Worm (Caenorhabditis elegans) whole organism, L1 larva: ENCODE measurements around the gene R12B2.13.

Experiments
- F16B12.6 ChIP-seq: fragments of 150-350 bp; optimal IDR thresholded peaks from 2 replicates; lab custom pipeline; 2014; ENCODE audit warnings: missing biosample characterization, missing genetic modification characterization
- Y116A8C.19 ChIP-seq: sonication (generic microtip); optimal IDR thresholded peaks from 2 replicates; lab custom pipeline; 2016; ENCODE audit warnings: missing compliant biosample characterization, missing genetic modification characterization, borderline replicate concordance
- aha-1 ChIP-seq: fragments of 150-350 bp; optimal IDR thresholded peaks from 2 replicates; lab custom pipeline; 2014; ENCODE audit warnings: missing biosample characterization, missing genetic modification characterization
- alr-1 ChIP-seq: fragments of 200-800 bp; sonication (Bioruptor generic); optimal IDR thresholded peaks from 2 replicates; lab custom pipeline; 2018; ENCODE audit warnings: borderline replicate concordance, mild to moderate bottlenecking, missing genetic modification characterization, missing compliant biosample characterization
- aly-2 ChIP-seq: fragments of 150-350 bp; optimal IDR thresholded peaks from 2 replicates; lab custom pipeline; 2014; ENCODE audit warnings: missing biosample characterization, missing genetic modification characterization
- ama-1 ChIP-seq: fragments of 150-350 bp; optimal IDR thresholded peaks from 2 replicates; lab custom pipeline; 2014
- ceh-63 ChIP-seq: fragments of 200-800 bp; sonication (Bioruptor generic); optimal IDR thresholded peaks from 2 replicates; lab custom pipeline; 2018; ENCODE audit warnings: mild to moderate bottlenecking, missing genetic modification characterization, missing compliant biosample characterization
- ceh-82 ChIP-seq, 3 experiments: fragments of 150-350 bp in 1 of 3; sonication (generic microtip) in 2 of 3; optimal IDR thresholded peaks; 2 replicates each; lab custom pipeline; 2014 to 2017; ENCODE audit warnings: missing biosample characterization in 3 of 3, missing genetic modification characterization in 3 of 3
- ceh-88 ChIP-seq: fragments of 200-800 bp; sonication (Bioruptor generic); IDR thresholded peaks from 2 replicates; pipeline ENCODE4 v1.3.6; 2022; ENCODE audit warnings: missing genetic modification characterization, missing compliant biosample characterization
- ces-1 ChIP-seq: fragments of 150-350 bp; optimal IDR thresholded peaks from 2 replicates; lab custom pipeline; 2014; ENCODE audit warnings: missing biosample characterization, missing genetic modification reagents, missing genetic modification characterization
- dpl-1 ChIP-seq, 3 experiments: fragments of 150-350 bp in 2 of 3; sonication (generic microtip) in 1 of 3; optimal IDR thresholded peaks; 2 replicates each; lab custom pipeline; 2014 to 2017; ENCODE audit warnings: missing biosample characterization in 3 of 3, missing genetic modification characterization in 3 of 3, missing genetic modification reagents in 3 of 3
- dsc-1 ChIP-seq: sonication (generic microtip); optimal IDR thresholded peaks from 2 replicates; lab custom pipeline; 2016; ENCODE audit warnings: mild to moderate bottlenecking, missing genetic modification characterization, missing compliant biosample characterization
- egl-13 ChIP-seq: sonication (generic microtip); optimal IDR thresholded peaks from 2 replicates; lab custom pipeline; 2016; ENCODE audit warnings: missing genotype, missing genetic modification reagents, missing genetic modification characterization, missing compliant biosample characterization
- egl-27 ChIP-seq, 2 experiments: fragments of 150-350 bp in 1 of 2; sonication (generic microtip); optimal IDR thresholded peaks; 3 replicates each; lab custom pipeline; 2017 to 2018; ENCODE audit warnings: missing biosample characterization in 2 of 2, missing genetic modification characterization in 2 of 2, missing genetic modification reagents in 2 of 2
- elt-2 ChIP-seq: sonication (generic microtip); optimal IDR thresholded peaks from 2 replicates; lab custom pipeline; 2016; ENCODE audit warnings: missing genetic modification characterization, mild to moderate bottlenecking, inconsistent platforms, missing compliant biosample characterization, missing genetic modification reagents
- fkh-4 ChIP-seq: sonication (generic microtip); optimal IDR thresholded peaks from 2 replicates; lab custom pipeline; 2016; ENCODE audit warnings: missing compliant biosample characterization, missing genetic modification characterization, borderline replicate concordance
- grh-1 ChIP-seq: fragments of 200-800 bp; sonication (Bioruptor generic); IDR thresholded peaks from 2 replicates; pipeline ENCODE4 v1.3.6; 2022; ENCODE audit warnings: missing genetic modification reagents, missing genetic modification characterization, missing compliant biosample characterization
- hlh-17 ChIP-seq: fragments of 200-800 bp; sonication (Bioruptor generic); optimal IDR thresholded peaks from 2 replicates; lab custom pipeline; 2018; ENCODE audit warnings: missing genetic modification characterization, mild to moderate bottlenecking, missing compliant biosample characterization, moderate library complexity, borderline replicate concordance
- hlh-4 ChIP-seq: sonication (generic microtip); optimal IDR thresholded peaks from 2 replicates; lab custom pipeline; 2016; ENCODE audit warnings: mild to moderate bottlenecking, missing genetic modification characterization, missing compliant biosample characterization
- isw-1 ChIP-seq: fragments of 200-800 bp; sonication (Bioruptor generic); IDR thresholded peaks from 2 replicates; pipeline ENCODE4 v1.3.6; 2022; ENCODE audit warnings: missing genetic modification characterization, missing compliant biosample characterization
- lin-13 ChIP-seq: fragments of 150-350 bp; optimal IDR thresholded peaks from 2 replicates; lab custom pipeline; 2014; ENCODE audit warnings: missing biosample characterization, missing genetic modification reagents, missing genetic modification characterization
- lin-14 ChIP-seq: fragments of 200-800 bp; sonication (Bioruptor generic); optimal IDR thresholded peaks from 2 replicates; lab custom pipeline; 2018; ENCODE audit warnings: mild to moderate bottlenecking, missing genetic modification characterization, moderate library complexity, missing compliant biosample characterization
- lin-15B ChIP-seq: fragments of 150-350 bp; sonication (generic microtip); optimal IDR thresholded peaks from 3 replicates; lab custom pipeline; 2014; ENCODE audit warnings: missing biosample characterization, missing genetic modification characterization
- lir-3 ChIP-seq: sonication (generic microtip); optimal IDR thresholded peaks from 2 replicates; lab custom pipeline; 2016; ENCODE audit warnings: mild to moderate bottlenecking, missing genetic modification characterization, moderate library complexity, missing compliant biosample characterization; ENCODE audit not compliant: poor library complexity
- lsy-2 ChIP-seq, 2 experiments: fragments of 150-350 bp; optimal IDR thresholded peaks; 2 replicates each; lab custom pipeline; 2014; ENCODE audit warnings: missing biosample characterization in 2 of 2, missing genetic modification characterization in 2 of 2
- mef-2 ChIP-seq: fragments of 150-350 bp; optimal IDR thresholded peaks from 2 replicates; lab custom pipeline; 2014; ENCODE audit warnings: missing biosample characterization, missing genetic modification characterization
- nhr-11 ChIP-seq: fragments of 150-350 bp; optimal IDR thresholded peaks from 2 replicates; lab custom pipeline; 2014; ENCODE audit warnings: missing biosample characterization, missing genetic modification characterization
- nhr-19 ChIP-seq: fragments of 200-800 bp; sonication (Bioruptor generic); conservative IDR thresholded peaks from 2 replicates; pipeline ENCODE4 v1.3.6; 2022; ENCODE audit warnings: missing genetic modification characterization, missing compliant biosample characterization
- nhr-20 ChIP-seq: sonication (generic microtip); optimal IDR thresholded peaks from 2 replicates; lab custom pipeline; 2016; ENCODE audit warnings: mild to moderate bottlenecking, missing genetic modification characterization, missing compliant biosample characterization
- nhr-237 ChIP-seq: fragments of 150-350 bp; optimal IDR thresholded peaks from 2 replicates; lab custom pipeline; 2014; ENCODE audit warnings: missing biosample characterization, missing genetic modification characterization
- nhr-47 ChIP-seq: sonication (generic microtip); optimal IDR thresholded peaks from 2 replicates; lab custom pipeline; 2016; ENCODE audit warnings: mild to moderate bottlenecking, missing genetic modification characterization, moderate library complexity, missing compliant biosample characterization
- nhr-77 ChIP-seq: fragments of 150-350 bp; optimal IDR thresholded peaks from 2 replicates; lab custom pipeline; 2014; ENCODE audit warnings: missing biosample characterization, missing genetic modification characterization
- nhr-84 ChIP-seq: sonication (generic microtip); optimal IDR thresholded peaks from 2 replicates; lab custom pipeline; 2017; ENCODE audit warnings: missing biosample characterization, missing genetic modification characterization
- nhr-85 ChIP-seq: sonication (generic microtip); peaks from one replicate; lab custom pipeline; 2016; ENCODE audit warnings: missing genetic modification characterization, inconsistent platforms, missing compliant biosample characterization
- pag-3 ChIP-seq: sonication (generic microtip); optimal IDR thresholded peaks from 2 replicates; lab custom pipeline; 2017; ENCODE audit warnings: missing genetic modification characterization, mild to moderate bottlenecking, missing compliant biosample characterization, antibody characterized with exemption, borderline replicate concordance; ENCODE audit not compliant: insufficient read depth
- pqm-1 ChIP-seq: sonication (generic microtip); optimal IDR thresholded peaks from 3 replicates; lab custom pipeline; 2017; ENCODE audit warnings: missing biosample characterization, missing genetic modification characterization
- skn-1 ChIP-seq: fragments of 150-350 bp; optimal IDR thresholded peaks from 2 replicates; lab custom pipeline; 2014; ENCODE audit warnings: missing biosample characterization, missing genetic modification characterization
- snpc-4 ChIP-seq: fragments of 150-350 bp; optimal IDR thresholded peaks from 2 replicates; lab custom pipeline; 2014; ENCODE audit warnings: missing biosample characterization, missing genetic modification characterization
- snu-23 ChIP-seq: sonication (generic microtip); optimal IDR thresholded peaks from 2 replicates; lab custom pipeline; 2016; ENCODE audit warnings: missing genetic modification characterization, missing compliant biosample characterization
- sox-4 ChIP-seq: sonication (generic microtip); optimal IDR thresholded peaks from 2 replicates; lab custom pipeline; 2016; ENCODE audit warnings: missing genetic modification characterization, missing compliant biosample characterization
- sptf-1 ChIP-seq: fragments of 150-350 bp; optimal IDR thresholded peaks from 2 replicates; lab custom pipeline; 2014; ENCODE audit warnings: missing biosample characterization, missing genetic modification characterization
- tlp-1 ChIP-seq: fragments of 150-350 bp; optimal IDR thresholded peaks from 2 replicates; lab custom pipeline; 2014; ENCODE audit warnings: missing biosample characterization, missing genetic modification characterization
- unc-62 ChIP-seq: fragments of 150-350 bp; optimal IDR thresholded peaks from 2 replicates; lab custom pipeline; 2014; ENCODE audit warnings: missing biosample characterization, missing genetic modification reagents, missing genetic modification characterization
- unc-98 ChIP-seq: fragments of 200-800 bp; sonication (Bioruptor generic); IDR thresholded peaks from 2 replicates; pipeline ENCODE4 v1.3.6; 2022; ENCODE audit warnings: missing genetic modification characterization, missing compliant biosample characterization
- vab-15 ChIP-seq: sonication (generic microtip); optimal IDR thresholded peaks from 2 replicates; lab custom pipeline; 2017; ENCODE audit warnings: missing genotype, mild to moderate bottlenecking, missing genetic modification characterization, missing compliant biosample characterization
- xbp-1 ChIP-seq: sonication (generic microtip); optimal IDR thresholded peaks from 2 replicates; lab custom pipeline; 2016; ENCODE audit warnings: missing genetic modification characterization, missing compliant biosample characterization
- zag-1 ChIP-seq: fragments of 150-350 bp; optimal IDR thresholded peaks from 2 replicates; lab custom pipeline; 2014; ENCODE audit warnings: missing biosample characterization, missing genetic modification characterization
- zip-4 ChIP-seq: fragments of 200-800 bp; sonication (Bioruptor generic); optimal IDR thresholded peaks from 2 replicates; lab custom pipeline; 2018; ENCODE audit warnings: mild to moderate bottlenecking, missing genetic modification characterization, moderate library complexity, missing compliant biosample characterization
- ztf-11 ChIP-seq, 2 experiments: sonication (generic microtip); optimal IDR thresholded peaks; 2 replicates each; lab custom pipeline; 2016 to 2017; ENCODE audit warnings: missing genetic modification characterization in 2 of 2, missing biosample characterization in 1 of 2, missing compliant biosample characterization in 1 of 2

R12B2.13 gene

ce11 chrIII:5855637-5856179 is 22.4 kb upstream of the R12B2.13 start, which contains the start of the genes cct-6 and alh-9 (continued):
- TF ChIP-seq xbp-1 (tag; lab: Kevin White, UChicago) (peak; percentile 81), fkh-4 (tag; lab: Kevin White, UChicago) (no peak), snpc-4 (tag; lab: Kevin White, UChicago) (peak; percentile 51), dsc-1 (tag; lab: Kevin White, UChicago) (peak; percentile 59), mef-2 (tag; lab: Kevin White, UChicago) (no peak), skn-1 (tag; lab: Kevin White, UChicago) (peak; percentile 84), vab-15 (tag; lab: Kevin White, UChicago) (no peak), zip-4 (GFP tag; lab: Kevin White, UChicago) (peak; percentile 33), isw-1 (peak; percentile 81), nhr-20 (peak; percentile 84), nhr-11 (tag; lab: Kevin White, UChicago) (peak; percentile 8), grh-1 (GFP tag; lab: Robert Waterston, UW) (peak; percentile 56), lin-14 (GFP tag; lab: Kevin White, UChicago) (peak; percentile 79), pag-3 (tag; lab: Kevin White, UChicago) (no peak), lir-3 (tag; lab: Kevin White, UChicago) (peak; percentile 42), ztf-11 (tag; optimal IDR thresholded peaks at IDR 0.05; lab: Kevin White, UChicago) (peak in 1 of 2 experiments; percentile 8), nhr-237 (peak; percentile 63), aly-2 (tag; lab: Kevin White, UChicago) (peak; percentile 15), lin-13 (GFP tag; lab: Kevin White, UChicago) (peak; percentile 83), unc-98 (no peak), sptf-1 (tag; lab: Kevin White, UChicago) (no peak), nhr-19 (peak; percentile 78), lin-15B (tag; lab: Kevin White, UChicago) (peak; percentile 73), zag-1 (tag; lab: Kevin White, UChicago) (no peak), egl-13 (tag; lab: Kevin White, UChicago) (peak; percentile 42), nhr-47 (tag; lab: Kevin White, UChicago) (peak; percentile 81), ceh-82 (tag; optimal IDR thresholded peaks at IDR 0.05; lab: Kevin White, UChicago) (peak; percentile 75 to 93 (median 76)), elt-2 (tag; lab: Kevin White, UChicago) (peak; percentile 38), nhr-84 (tag; lab: Kevin White, UChicago) (no peak), ceh-88 (GFP tag; lab: Robert Waterston, UW) (no peak), lsy-2 (tag; optimal IDR thresholded peaks at IDR 0.05; lab: Kevin White, UChicago) (peak; percentile 86 to 95)

- TF ChIP-seq unc-62 (GFP tag; lab: Kevin White, UChicago) (no peak), nhr-47 (tag; lab: Kevin White, UChicago) (peak; percentile 55), aha-1 (tag; lab: Kevin White, UChicago) (no peak), nhr-237 (no peak), ama-1 (lab: Kevin White, UChicago) (peak; percentile 75), tlp-1 (tag; lab: Kevin White, UChicago) (no peak), nhr-77 (no peak), lin-14 (GFP tag; lab: Kevin White, UChicago) (no peak), sptf-1 (tag; lab: Kevin White, UChicago) (no peak), ceh-63 (GFP tag; lab: Kevin White, UChicago) (no peak), lir-3 (tag; lab: Kevin White, UChicago) (peak; percentile 1), alr-1 (tag; lab: Kevin White, UChicago) (no peak), egl-27 (tag; optimal IDR thresholded peaks at IDR 0.05; lab: Kevin White, UChicago) (no peak), F16B12.6 (no peak), dpl-1 (GFP tag; optimal IDR thresholded peaks at IDR 0.05; lab: Kevin White, UChicago) (peak; percentile 43 to 78 (median 60)), vab-15 (tag; lab: Kevin White, UChicago) (no peak), pag-3 (tag; lab: Kevin White, UChicago) (no peak), pqm-1 (tag; lab: Kevin White, UChicago) (no peak), sox-4 (tag; lab: Kevin White, UChicago) (no peak), ztf-11 (tag; optimal IDR thresholded peaks at IDR 0.05; lab: Kevin White, UChicago) (peak in 1 of 2 experiments; percentile 46), Y116A8C.19 (tag; lab: Kevin White, UChicago) (no peak), lsy-2 (tag; optimal IDR thresholded peaks at IDR 0.05; lab: Kevin White, UChicago) (peak in 1 of 2 experiments; percentile 17), snu-23 (GFP tag; lab: Kevin White, UChicago) (peak; percentile 38), grh-1 (GFP tag; lab: Robert Waterston, UW) (no peak), hlh-4 (no peak), nhr-85 (tag; lab: Kevin White, UChicago) (no peak), ces-1 (GFP tag; lab: Kevin White, UChicago) (no peak), hlh-17 (no peak)
These were observed 20.0 kb upstream of the R12B2.13 start, which contains the start of gene ddx-23 for ce11 chrIII:5853240-5853639. TSS of gene ddx-23 (minus strand) at chrIII:5853269.
